Fruit fly (Drosophila melanogaster) whole organism, pupa: ENCODE measurements around the gene fzy.

ENCODE experiments used
- CG14655 ChIP-seq: fragments of 200-800 bp; sonication (Bioruptor generic); optimal IDR thresholded peaks from 3 replicates; lab custom pipeline; 2017; ENCODE audit warnings: mild to moderate bottlenecking, missing biosample characterization, missing genetic modification reagents, missing genetic modification characterization
- CG4496 ChIP-seq: fragments of 200-800 bp; sonication (Bioruptor generic); IDR thresholded peaks from 3 replicates; pipeline ENCODE4 v1.3.6; 2022; ENCODE audit warnings: missing biosample characterization, missing genetic modification characterization
- CG8159 ChIP-seq: fragments of 200-800 bp; sonication (Bioruptor generic); optimal IDR thresholded peaks from 3 replicates; lab custom pipeline; 2018; ENCODE audit warnings: missing biosample characterization, mild to moderate bottlenecking, missing genetic modification characterization, moderate library complexity
- D1 ChIP-seq: fragments of 200-800 bp; sonication (Bioruptor generic); optimal IDR thresholded peaks from 2 replicates; lab custom pipeline; 2018; ENCODE audit warnings: missing biosample characterization, mild to moderate bottlenecking, missing genetic modification characterization, moderate library complexity
- EcR ChIP-seq: fragments of 200-800 bp; sonication (Bioruptor generic); optimal IDR thresholded peaks from 3 replicates; lab custom pipeline; 2019; ENCODE audit warnings: missing biosample characterization, missing genetic modification characterization, mild to moderate bottlenecking, moderate library complexity, missing genetic modification reagents
- Ets98B ChIP-seq: fragments of 200-800 bp; sonication (Bioruptor generic); IDR thresholded peaks from 2 replicates; pipeline ENCODE4 v1.3.6; 2022; ENCODE audit warnings: missing biosample characterization, missing genetic modification characterization
- Pif1B ChIP-seq: fragments of 200-800 bp; sonication (Bioruptor generic); optimal IDR thresholded peaks from 3 replicates; lab custom pipeline; 2016; ENCODE audit warnings: missing biosample characterization, missing genetic modification characterization
- Snoo ChIP-seq: fragments of 200-800 bp; sonication (Bioruptor generic); optimal IDR thresholded peaks from 3 replicates; lab custom pipeline; 2017; ENCODE audit warnings: missing biosample characterization, mild to moderate bottlenecking, missing genetic modification characterization, inconsistent platforms

DNA sequence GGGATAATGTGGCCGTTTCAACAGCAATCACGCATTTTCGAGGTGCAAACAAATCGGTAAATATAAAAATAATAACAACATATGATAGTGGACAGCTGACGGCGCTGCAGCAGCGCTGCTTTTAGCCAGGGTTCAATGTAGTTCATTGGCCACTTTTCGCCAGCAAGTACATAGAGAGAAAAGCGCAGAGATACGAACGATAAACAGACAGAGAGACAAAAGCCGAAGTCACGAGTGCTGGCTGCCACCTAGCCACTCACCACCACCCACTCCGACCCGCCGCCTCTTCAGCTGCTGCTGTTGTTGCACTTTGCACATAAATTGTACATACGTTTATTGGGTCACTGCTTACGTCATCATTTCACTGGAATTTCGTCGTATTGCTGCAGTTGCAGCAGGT lies 27.9 kb upstream of the fzy start:
- TF ChIP-seq Snoo (tag; lab: Kevin White, UChicago) (no peak), CG4496 (GFP tag; lab: Robert Waterston, UW) (no peak), CG8159 (no peak), CG14655 (no peak), Ets98B (GFP tag; lab: Robert Waterston, UW) (no peak), D1 (tag; lab: Kevin White, UChicago) (no peak), EcR (GFP tag; lab: Kevin White, UChicago) (peak; percentile 79), Pif1B (no peak)
